ENCODE assay signal across 5 worm cellular contexts in the genomic region with DNA sequence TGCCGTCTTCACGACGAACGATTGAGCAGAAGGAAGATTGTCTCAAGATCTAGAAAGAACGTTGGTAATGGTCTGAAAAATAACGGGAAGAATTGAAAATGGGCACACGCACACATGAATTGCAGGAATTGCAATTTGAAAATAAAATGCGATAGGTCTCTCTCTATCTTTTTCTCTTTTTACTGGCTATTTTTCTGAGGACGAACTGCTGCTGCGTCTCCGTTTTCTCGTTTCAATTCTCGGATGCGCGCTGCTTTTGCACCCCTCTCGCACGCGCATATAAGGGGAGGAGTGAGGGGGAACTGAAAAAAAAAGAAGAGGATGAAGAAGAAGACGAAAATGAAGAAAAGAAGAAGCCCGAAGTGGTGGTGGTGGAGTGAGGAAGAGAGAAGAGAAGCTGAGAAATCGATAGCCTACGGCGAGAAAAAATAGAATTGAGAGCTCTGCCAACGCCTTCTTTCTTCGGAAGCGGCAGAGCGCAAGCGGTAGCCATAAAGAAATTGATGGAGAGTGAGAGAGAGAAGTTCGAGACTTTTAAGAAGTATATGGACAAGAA.
TF ChIP-seq lines count a peak whose summit lies in the region.

A gene (minus strand): TSS at position 51 of the 556 bp plus-strand sequence.

TF ChIP-seq in whole organism, L1 larva, 84 proteins besides CTCF, POLR2A, EP300 and RAD21 (continued from another document and continues in another):
- TF ChIP-seq ceh-82 (tag; optimal IDR thresholded peaks at IDR 0.05; lab: Kevin White, UChicago): peak; percentile 30 to 82 (median 59)
- peak in 1 of 2 experiments; percentile 26 for TF ChIP-seq ztf-11 (tag; optimal IDR thresholded peaks at IDR 0.05; lab: Kevin White, UChicago)
- TF ChIP-seq sox-4 (tag; optimal IDR thresholded peaks at IDR 0.05; lab: Kevin White, UChicago): no peak
- no peak for TF ChIP-seq nhr-76 (tag; optimal IDR thresholded peaks at IDR 0.05; lab: Kevin White, UChicago)
- no peak for TF ChIP-seq sptf-1 (tag; optimal IDR thresholded peaks at IDR 0.05; lab: Kevin White, UChicago)
- peak; percentile 17 for TF ChIP-seq ceh-8 (GFP tag; optimal IDR thresholded peaks at IDR 0.05; lab: Kevin White, UChicago)
- peak; percentile 71 for TF ChIP-seq nhr-71 (tag; optimal IDR thresholded peaks at IDR 0.05; lab: Kevin White, UChicago)
- no peak for TF ChIP-seq mep-1 (tag; optimal IDR thresholded peaks at IDR 0.05; lab: Kevin White, UChicago)
- peak; percentile 79 for TF ChIP-seq egl-13 (tag; optimal IDR thresholded peaks at IDR 0.05; lab: Kevin White, UChicago)
- no peak for TF ChIP-seq Y116A8C.19 (tag; optimal IDR thresholded peaks at IDR 0.05; lab: Kevin White, UChicago; ENCODE audit: borderline replicate concordance)
- no peak for TF ChIP-seq vab-15 (tag; optimal IDR thresholded peaks at IDR 0.05; lab: Kevin White, UChicago)
- TF ChIP-seq ces-1 (GFP tag; optimal IDR thresholded peaks at IDR 0.05; lab: Kevin White, UChicago): no peak
- peak; percentile 5 for TF ChIP-seq skn-1 (tag; optimal IDR thresholded peaks at IDR 0.05; lab: Kevin White, UChicago)
- TF ChIP-seq ets-5 (GFP tag; IDR thresholded peaks at IDR 0.05; lab: Robert Waterston, UW): no peak
- TF ChIP-seq alr-1 (tag; optimal IDR thresholded peaks at IDR 0.05; lab: Kevin White, UChicago; ENCODE audit: borderline replicate concordance): no peak
- no peak for TF ChIP-seq pqm-1 (tag; optimal IDR thresholded peaks at IDR 0.05; lab: Kevin White, UChicago)
- TF ChIP-seq nhr-12 (tag; optimal IDR thresholded peaks at IDR 0.05; lab: Kevin White, UChicago): no peak
- no peak for TF ChIP-seq ceh-90 (tag; optimal IDR thresholded peaks at IDR 0.05; lab: Kevin White, UChicago)
- no peak for TF ChIP-seq aha-1 (tag; optimal IDR thresholded peaks at IDR 0.05; lab: Kevin White, UChicago)
- TF ChIP-seq lsy-2 (tag; optimal IDR thresholded peaks at IDR 0.05; lab: Kevin White, UChicago): peak; percentile 41 to 60
- TF ChIP-seq ztf-4 (tag; optimal IDR thresholded peaks at IDR 0.05; lab: Kevin White, UChicago): no peak
- peak; percentile 26 for TF ChIP-seq irx-1 (tag; optimal IDR thresholded peaks at IDR 0.05; lab: Kevin White, UChicago)
- TF ChIP-seq nhr-84 (tag; optimal IDR thresholded peaks at IDR 0.05; lab: Kevin White, UChicago): no peak
- no peak for TF ChIP-seq lin-39 (tag; optimal IDR thresholded peaks at IDR 0.05; lab: Kevin White, UChicago)
- TF ChIP-seq pax-3 (tag; optimal IDR thresholded peaks at IDR 0.05; lab: Kevin White, UChicago): peak; percentile 3

TF ChIP-seq in whole organism, L2 larva, 48 proteins besides CTCF, POLR2A, EP300 and RAD21 (continued from another document and continues in another):
- no peak for TF ChIP-seq blmp-1 (tag; optimal IDR thresholded peaks at IDR 0.05; lab: Kevin White, UChicago; ENCODE audit: insufficient read depth)
- no peak for TF ChIP-seq sma-3 (GFP tag; optimal IDR thresholded peaks at IDR 0.05; lab: Kevin White, UChicago)
- no peak for TF ChIP-seq ztf-4 (tag; optimal IDR thresholded peaks at IDR 0.05; lab: Kevin White, UChicago)
- peak; percentile 91 for TF ChIP-seq C34F6.9 (tag; optimal IDR thresholded peaks at IDR 0.05; lab: Kevin White, UChicago)
- TF ChIP-seq elt-3 (tag; optimal IDR thresholded peaks at IDR 0.05; lab: Kevin White, UChicago): no peak
- peak; percentile 17 for TF ChIP-seq fos-1 (tag; optimal IDR thresholded peaks at IDR 0.05; lab: Kevin White, UChicago)
- TF ChIP-seq crh-2 (tag; optimal IDR thresholded peaks at IDR 0.05; lab: Kevin White, UChicago): peak; percentile 76
- no peak for TF ChIP-seq peb-1 (tag; optimal IDR thresholded peaks at IDR 0.05; lab: Kevin White, UChicago)
- no peak for TF ChIP-seq alr-1 (tag; optimal IDR thresholded peaks at IDR 0.05; lab: Kevin White, UChicago)
- peak; percentile 85 for TF ChIP-seq zag-1 (tag; optimal IDR thresholded peaks at IDR 0.05; lab: Kevin White, UChicago)
- TF ChIP-seq unc-55 (GFP tag; optimal IDR thresholded peaks at IDR 0.05; lab: Kevin White, UChicago): peak; percentile 94
- no peak for TF ChIP-seq ztf-1 (GFP tag; conservative IDR thresholded peaks at IDR 0.05; lab: Robert Waterston, UW)
- no peak for TF ChIP-seq unc-39 (tag; optimal IDR thresholded peaks at IDR 0.05; lab: Kevin White, UChicago)
- TF ChIP-seq F13H6.1 (tag; optimal IDR thresholded peaks at IDR 0.05; lab: Kevin White, UChicago): peak; percentile 81
- no peak for TF ChIP-seq nhr-77 (tag; optimal IDR thresholded peaks at IDR 0.05; lab: Kevin White, UChicago)
- TF ChIP-seq gmeb-1 (tag; optimal IDR thresholded peaks at IDR 0.05; lab: Kevin White, UChicago): no peak
- TF ChIP-seq unc-62 (GFP tag; optimal IDR thresholded peaks at IDR 0.05; lab: Kevin White, UChicago): no peak
- no peak for TF ChIP-seq R02D3.7 (tag; optimal IDR thresholded peaks at IDR 0.05; lab: Kevin White, UChicago)
- no peak for TF ChIP-seq nhr-12 (tag; optimal IDR thresholded peaks at IDR 0.05; lab: Kevin White, UChicago)
- no peak for TF ChIP-seq nhr-11 (tag; optimal IDR thresholded peaks at IDR 0.05; lab: Kevin White, UChicago)
- no peak for TF ChIP-seq ZK546.5 (tag; optimal IDR thresholded peaks at IDR 0.05; lab: Kevin White, UChicago)
- TF ChIP-seq lin-39 (tag; optimal IDR thresholded peaks at IDR 0.05; lab: Kevin White, UChicago): no peak
- no peak for TF ChIP-seq nhr-23 (tag; optimal IDR thresholded peaks at IDR 0.05; lab: Kevin White, UChicago)
- no peak for TF ChIP-seq egl-27 (tag; optimal IDR thresholded peaks at IDR 0.05; lab: Kevin White, UChicago)
- peak; percentile 50 for TF ChIP-seq lin-13 (GFP tag; optimal IDR thresholded peaks at IDR 0.05; lab: Kevin White, UChicago)
- TF ChIP-seq nhr-6 (tag; optimal IDR thresholded peaks at IDR 0.05; lab: Kevin White, UChicago): no peak
- TF ChIP-seq mbf-1 (tag; optimal IDR thresholded peaks at IDR 0.05; lab: Kevin White, UChicago): no peak

TF ChIP-seq in whole organism, L3 larva, 47 proteins besides CTCF, POLR2A, EP300 and RAD21 (continued from another document):
- TF ChIP-seq fkh-10 (GFP tag; optimal IDR thresholded peaks at IDR 0.05; lab: Kevin White, UChicago): peak; percentile 80
- TF ChIP-seq ztf-4 (tag; optimal IDR thresholded peaks at IDR 0.05; lab: Kevin White, UChicago): no peak
- TF ChIP-seq nhr-77 (tag; optimal IDR thresholded peaks at IDR 0.05; lab: Kevin White, UChicago): no peak
- no peak for TF ChIP-seq elt-1 (tag; optimal IDR thresholded peaks at IDR 0.05; lab: Kevin White, UChicago)
- no peak for TF ChIP-seq fkh-2 (tag; optimal IDR thresholded peaks at IDR 0.05; lab: Kevin White, UChicago)
- peak; percentile 35 for TF ChIP-seq skn-1 (tag; optimal IDR thresholded peaks at IDR 0.05; lab: Kevin White, UChicago)
- TF ChIP-seq zag-1 (tag; optimal IDR thresholded peaks at IDR 0.05; lab: Kevin White, UChicago): no peak
- peak; percentile 24 for TF ChIP-seq snpc-4 (tag; optimal IDR thresholded peaks at IDR 0.05; lab: Kevin White, UChicago)
- TF ChIP-seq ceh-9 (tag; optimal IDR thresholded peaks at IDR 0.05; lab: Kevin White, UChicago): no peak
- peak; percentile 61 for TF ChIP-seq ceh-28 (tag; optimal IDR thresholded peaks at IDR 0.05; lab: Kevin White, UChicago)
- peak; percentile 16 for TF ChIP-seq unc-62 (GFP tag; optimal IDR thresholded peaks at IDR 0.05; lab: Kevin White, UChicago)
- TF ChIP-seq egl-5 (tag; optimal IDR thresholded peaks at IDR 0.05; lab: Kevin White, UChicago): no peak
- peak; percentile 73 for TF ChIP-seq hmg-11 (tag; optimal IDR thresholded peaks at IDR 0.05; lab: Kevin White, UChicago)
- no peak for TF ChIP-seq nhr-23 (tag; optimal IDR thresholded peaks at IDR 0.05; lab: Kevin White, UChicago)

TF ChIP-seq in whole organism, L4 larva, 104 proteins besides CTCF, POLR2A, EP300 and RAD21 (continued from another document and continues in another):
- no peak for TF ChIP-seq Y48G9A.11 (GFP tag; IDR thresholded peaks at IDR 0.05; lab: Robert Waterston, UW)
- no peak for TF ChIP-seq unc-39 (tag; optimal IDR thresholded peaks at IDR 0.05; lab: Kevin White, UChicago)
- TF ChIP-seq F49E8.2 (tag; optimal IDR thresholded peaks at IDR 0.05; lab: Kevin White, UChicago; ENCODE audit: borderline replicate concordance): no peak
- no peak for TF ChIP-seq lin-1 (GFP tag; IDR thresholded peaks at IDR 0.05; lab: Robert Waterston, UW)
- TF ChIP-seq ceh-62 (tag; optimal IDR thresholded peaks at IDR 0.05; lab: Kevin White, UChicago): no peak
- TF ChIP-seq ZK337.2 (GFP tag; IDR thresholded peaks at IDR 0.05; lab: Robert Waterston, UW): no peak
- no peak for TF ChIP-seq snpc-1.2 (GFP tag; IDR thresholded peaks at IDR 0.05; lab: Robert Waterston, UW)
- no peak for TF ChIP-seq mxl-2 (GFP tag; conservative IDR thresholded peaks at IDR 0.05; lab: Robert Waterston, UW)
- TF ChIP-seq ceh-32 (tag; optimal IDR thresholded peaks at IDR 0.05; lab: Kevin White, UChicago; ENCODE audit: poor library complexity): no peak
- no peak for TF ChIP-seq zfp-2 (tag; optimal IDR thresholded peaks at IDR 0.05; lab: Kevin White, UChicago)
- no peak for TF ChIP-seq snpc-4 (tag; optimal IDR thresholded peaks at IDR 0.05; lab: Kevin White, UChicago)
- no peak for TF ChIP-seq php-3 (GFP tag; IDR thresholded peaks at IDR 0.05; lab: Robert Waterston, UW)
- TF ChIP-seq dpl-1 (GFP tag; optimal IDR thresholded peaks at IDR 0.05; lab: Kevin White, UChicago): no peak
- TF ChIP-seq T26A8.4 (GFP tag; IDR thresholded peaks at IDR 0.05; lab: Robert Waterston, UW): no peak
- peak; percentile 56 for TF ChIP-seq hlh-30 (tag; optimal IDR thresholded peaks at IDR 0.05; lab: Kevin White, UChicago; ENCODE audit: insufficient read depth)
- no peak for TF ChIP-seq cey-2 (tag; optimal IDR thresholded peaks at IDR 0.05; lab: Kevin White, UChicago; ENCODE audit: borderline replicate concordance, insufficient read depth)
- no peak for TF ChIP-seq unc-130 (GFP tag; optimal IDR thresholded peaks at IDR 0.05; lab: Kevin White, UChicago)
- TF ChIP-seq ceh-82 (tag; optimal IDR thresholded peaks at IDR 0.05; lab: Kevin White, UChicago): no peak
- no peak for TF ChIP-seq zag-1 (tag; optimal IDR thresholded peaks at IDR 0.05; lab: Kevin White, UChicago)
- no peak for TF ChIP-seq nhr-42 (GFP tag; IDR thresholded peaks at IDR 0.05; lab: Robert Waterston, UW)
- TF ChIP-seq dmd-6 (GFP tag; IDR thresholded peaks at IDR 0.05; lab: Robert Waterston, UW): 0 out of 2 replicates have a peak, but pooled peaks have one; percentile 14
- no peak for TF ChIP-seq sdz-12 (GFP tag; optimal IDR thresholded peaks at IDR 0.05; lab: Kevin White, UChicago)
- no peak for TF ChIP-seq mdt-29 (GFP tag; IDR thresholded peaks at IDR 0.05; lab: Robert Waterston, UW)
- peak; percentile 41 to 69 for TF ChIP-seq lsy-2 (tag; optimal IDR thresholded peaks at IDR 0.05; lab: Kevin White, UChicago)
- no peak for TF ChIP-seq aha-1 (tag; lab: Kevin White, UChicago)
- peak; percentile 75 for TF ChIP-seq F37D6.2 (tag; optimal IDR thresholded peaks at IDR 0.05; lab: Kevin White, UChicago)
- TF ChIP-seq nhr-111 (GFP tag; optimal IDR thresholded peaks at IDR 0.05; lab: Kevin White, UChicago): no peak
- TF ChIP-seq lin-39 (tag; optimal IDR thresholded peaks at IDR 0.05; lab: Kevin White, UChicago): no peak
- peak in 1 of 2 experiments; percentile 81 for TF ChIP-seq unc-62 (GFP tag; optimal IDR thresholded peaks at IDR 0.05 in 1 of 2; lab: Kevin White, UChicago)
- no peak for TF ChIP-seq unc-62 (tag; optimal IDR thresholded peaks at IDR 0.05; lab: Kevin White, UChicago)
- TF ChIP-seq saeg-2 (GFP tag; IDR thresholded peaks at IDR 0.05; lab: Robert Waterston, UW): no peak
- TF ChIP-seq pha-4 (GFP tag; IDR thresholded peaks at IDR 0.05; lab: Robert Waterston, UW): no peak
- TF ChIP-seq pha-4 (tag; optimal IDR thresholded peaks at IDR 0.05; lab: Kevin White, UChicago): no peak
- peak; percentile 10 for TF ChIP-seq mes-2 (tag; optimal IDR thresholded peaks at IDR 0.05; lab: Kevin White, UChicago; ENCODE audit: poor library complexity, severe bottlenecking)
- no peak for TF ChIP-seq tra-1 (GFP tag; IDR thresholded peaks at IDR 0.05; lab: Robert Waterston, UW)

TF ChIP-seq in whole organism, late embryonic, 69 proteins besides CTCF, POLR2A, EP300 and RAD21 (continued from another document and continues in another):
- no peak for TF ChIP-seq ceh-2 (tag; optimal IDR thresholded peaks at IDR 0.05; lab: Kevin White, UChicago)
- no peak for TF ChIP-seq pha-2 (tag; optimal IDR thresholded peaks at IDR 0.05; lab: Kevin White, UChicago)
- no peak for TF ChIP-seq gmeb-2 (tag; optimal IDR thresholded peaks at IDR 0.05; lab: Kevin White, UChicago)
- no peak for TF ChIP-seq odd-2 (tag; optimal IDR thresholded peaks at IDR 0.05; lab: Kevin White, UChicago)
- TF ChIP-seq ets-4 (tag; optimal IDR thresholded peaks at IDR 0.05; lab: Kevin White, UChicago): no peak
- no peak for TF ChIP-seq ceh-6 (GFP tag; optimal IDR thresholded peaks at IDR 0.05; lab: Kevin White, UChicago)
- peak; percentile 33 for TF ChIP-seq C08G9.2 (tag; optimal IDR thresholded peaks at IDR 0.05; lab: Kevin White, UChicago)
- TF ChIP-seq K02D7.2 (tag; optimal IDR thresholded peaks at IDR 0.05; lab: Kevin White, UChicago): no peak
- TF ChIP-seq pag-3 (tag; optimal IDR thresholded peaks at IDR 0.05; lab: Kevin White, UChicago; ENCODE audit: borderline replicate concordance): no peak
- TF ChIP-seq unc-3 (GFP tag; conservative IDR thresholded peaks at IDR 0.05; lab: Robert Waterston, UW): no peak
- no peak for TF ChIP-seq unc-3 (tag; optimal IDR thresholded peaks at IDR 0.05; lab: Kevin White, UChicago)
- TF ChIP-seq che-1 (tag; optimal IDR thresholded peaks at IDR 0.05; lab: Kevin White, UChicago): no peak
- TF ChIP-seq unc-55 (GFP tag; optimal IDR thresholded peaks at IDR 0.05; lab: Kevin White, UChicago): no peak
- TF ChIP-seq rnt-1 (tag; optimal IDR thresholded peaks at IDR 0.05; lab: Kevin White, UChicago): no peak
- no peak for TF ChIP-seq tbx-7 (tag; optimal IDR thresholded peaks at IDR 0.05; lab: Kevin White, UChicago)
- no peak for TF ChIP-seq ama-1 (optimal IDR thresholded peaks at IDR 0.05; lab: Kevin White, UChicago)
- TF ChIP-seq unc-42 (tag; optimal IDR thresholded peaks at IDR 0.05; lab: Kevin White, UChicago): peak; percentile 87
- TF ChIP-seq syd-9 (tag; optimal IDR thresholded peaks at IDR 0.05; lab: Kevin White, UChicago): no peak
- TF ChIP-seq ceh-22 (tag; optimal IDR thresholded peaks at IDR 0.05; lab: Kevin White, UChicago): no peak
- TF ChIP-seq dve-1 (tag; optimal IDR thresholded peaks at IDR 0.05; lab: Kevin White, UChicago): no peak
- peak; percentile 20 for TF ChIP-seq ref-2 (tag; optimal IDR thresholded peaks at IDR 0.05; lab: Kevin White, UChicago)
- no peak for TF ChIP-seq hlh-30 (tag; optimal IDR thresholded peaks at IDR 0.05; lab: Kevin White, UChicago; ENCODE audit: insufficient read depth)
- TF ChIP-seq hlh-6 (tag; optimal IDR thresholded peaks at IDR 0.05; lab: Kevin White, UChicago): no peak
- TF ChIP-seq hlh-15 (tag; optimal IDR thresholded peaks at IDR 0.05; lab: Kevin White, UChicago): no peak
- TF ChIP-seq ztf-16 (tag; optimal IDR thresholded peaks at IDR 0.05; lab: Kevin White, UChicago): no peak
- TF ChIP-seq ceh-34 (tag; optimal IDR thresholded peaks at IDR 0.05; lab: Kevin White, UChicago): peak; percentile 37
- TF ChIP-seq ceh-48 (tag; optimal IDR thresholded peaks at IDR 0.05; lab: Kevin White, UChicago): peak; percentile 89
- no peak for TF ChIP-seq npax-4 (tag; optimal IDR thresholded peaks at IDR 0.05; lab: Kevin White, UChicago)
- no peak for TF ChIP-seq ceh-30 (tag; optimal IDR thresholded peaks at IDR 0.05; lab: Kevin White, UChicago)
- TF ChIP-seq ceh-31 (tag; optimal IDR thresholded peaks at IDR 0.05; lab: Kevin White, UChicago): peak; percentile 85
- TF ChIP-seq sdc-2 (tag; optimal IDR thresholded peaks at IDR 0.05; lab: Kevin White, UChicago): no peak
- no peak for TF ChIP-seq F13H6.1 (tag; optimal IDR thresholded peaks at IDR 0.05; lab: Kevin White, UChicago)
- no peak for TF ChIP-seq lin-11 (tag; optimal IDR thresholded peaks at IDR 0.05; lab: Kevin White, UChicago)
- TF ChIP-seq nfya-1 (tag; optimal IDR thresholded peaks at IDR 0.05; lab: Kevin White, UChicago): peak; percentile 47
- TF ChIP-seq sox-4 (tag; optimal IDR thresholded peaks at IDR 0.05; lab: Kevin White, UChicago): no peak
- no peak for TF ChIP-seq T23F11.4 (GFP tag; optimal IDR thresholded peaks at IDR 0.05; lab: Kevin White, UChicago)
- no peak for TF ChIP-seq eyg-1 (tag; optimal IDR thresholded peaks at IDR 0.05; lab: Kevin White, UChicago)
- no peak for TF ChIP-seq pha-4 (tag; optimal IDR thresholded peaks at IDR 0.05; lab: Kevin White, UChicago)
- peak; percentile 17 for TF ChIP-seq pros-1 (tag; optimal IDR thresholded peaks at IDR 0.05; lab: Kevin White, UChicago)
- TF ChIP-seq hlh-13 (GFP tag; optimal IDR thresholded peaks at IDR 0.05; lab: Kevin White, UChicago): no peak
- TF ChIP-seq zip-5 (tag; optimal IDR thresholded peaks at IDR 0.05; lab: Kevin White, UChicago): no peak
- TF ChIP-seq mec-3 (tag; optimal IDR thresholded peaks at IDR 0.05; lab: Kevin White, UChicago; ENCODE audit: borderline replicate concordance): no peak
